Fruit fly (Drosophila melanogaster) whole organism, embryonic: Measurements from ENCODE around the gene Sclp.

Source experiments
- Antp ChIP-seq: fragments of 200-800 bp; sonication (Bioruptor generic); optimal IDR thresholded peaks from 3 replicates; lab custom pipeline; 2016; ENCODE audit warnings: missing biosample characterization, missing genetic modification characterization
- Asciz ChIP-seq: fragments of 200-800 bp; sonication (Bioruptor generic); optimal IDR thresholded peaks from 2 replicates; lab custom pipeline; 2017; ENCODE audit warnings: missing biosample characterization, mild to moderate bottlenecking, missing genetic modification characterization, missing genetic modification reagents
- Bgb ChIP-seq: fragments of 200-800 bp; sonication (Bioruptor generic); IDR thresholded peaks from 2 replicates; pipeline ENCODE4 v1.3.6; 2022; ENCODE audit warnings: missing biosample characterization, missing genetic modification characterization; ENCODE audit not compliant: partially characterized antibody
- CG10321 ChIP-seq: fragments of 200-800 bp; sonication (Bioruptor generic); IDR thresholded peaks from 2 replicates; pipeline ENCODE4 v1.3.6; 2022; ENCODE audit warnings: missing biosample characterization, missing genetic modification characterization
- CG10543 ChIP-seq: fragments of 200-800 bp; sonication (Bioruptor generic); optimal IDR thresholded peaks from 3 replicates; lab custom pipeline; 2017; ENCODE audit warnings: missing biosample characterization, mild to moderate bottlenecking, missing genetic modification characterization, moderate library complexity
- CG11695 ChIP-seq: fragments of 200-800 bp; sonication (Bioruptor generic); IDR thresholded peaks from 3 replicates; pipeline ENCODE4 v1.3.6; 2022; ENCODE audit warnings: missing biosample characterization, missing genetic modification characterization
- CG12769 ChIP-seq: fragments of 200-800 bp; sonication (Bioruptor generic); optimal IDR thresholded peaks from 2 replicates; lab custom pipeline; 2019; ENCODE audit warnings: missing biosample characterization, mild to moderate bottlenecking, missing genetic modification characterization, moderate library complexity
- CG13296 ChIP-seq: fragments of 200-800 bp; sonication (Bioruptor generic); optimal IDR thresholded peaks from 3 replicates; lab custom pipeline; 2018; ENCODE audit warnings: missing biosample characterization, mild to moderate bottlenecking, missing genetic modification characterization
- CG14965 ChIP-seq: fragments of 200-800 bp; sonication (Bioruptor generic); optimal IDR thresholded peaks from 2 replicates; lab custom pipeline; 2016; ENCODE audit warnings: missing biosample characterization, missing genetic modification characterization, borderline replicate concordance
- CG17612 ChIP-seq: fragments of 200-800 bp; sonication (Bioruptor generic); IDR thresholded peaks from 2 replicates; pipeline ENCODE4 v1.3.6; 2022; ENCODE audit warnings: missing biosample characterization, missing genetic modification characterization
- CG32772 ChIP-seq: fragments of 200-800 bp; sonication (Bioruptor generic); IDR thresholded peaks from 2 replicates; pipeline ENCODE4 v1.3.6; 2022; ENCODE audit warnings: missing biosample characterization, missing genetic modification characterization
- CG5180 ChIP-seq: fragments of 200-800 bp; sonication (Bioruptor generic); optimal IDR thresholded peaks from 3 replicates; lab custom pipeline; 2017; ENCODE audit warnings: missing biosample characterization, missing genetic modification characterization, mild to moderate bottlenecking, moderate library complexity, missing genetic modification reagents
- CG6854 ChIP-seq: fragments of 200-800 bp; sonication (Bioruptor generic); optimal IDR thresholded peaks from 3 replicates; lab custom pipeline; 2017; ENCODE audit warnings: missing biosample characterization, mild to moderate bottlenecking, missing genetic modification characterization
- CG7745 ChIP-seq: fragments of 200-800 bp; sonication (Bioruptor generic); optimal IDR thresholded peaks from 2 replicates; lab custom pipeline; 2018; ENCODE audit warnings: missing biosample characterization, mild to moderate bottlenecking, missing genetic modification characterization, moderate library complexity
- CG8290 ChIP-seq, 3 experiments: fragments of 200-800 bp; sonication (Bioruptor generic); optimal IDR thresholded peaks; 2 replicates each; lab custom pipeline; 2016 to 2019; ENCODE audit warnings: missing biosample characterization in 3 of 3, missing genetic modification characterization in 3 of 3, mild to moderate bottlenecking in 2 of 3, moderate library complexity in 1 of 3
- CG8359 ChIP-seq: fragments of 200-800 bp; sonication (Bioruptor generic); optimal IDR thresholded peaks from 2 replicates; lab custom pipeline; 2017; ENCODE audit warnings: missing biosample characterization, mild to moderate bottlenecking, missing genetic modification characterization, borderline replicate concordance
- CG8478 ChIP-seq: fragments of >200 bp; optimal IDR thresholded peaks from 2 replicates; lab custom pipeline; 2018
- D19B ChIP-seq: fragments of 200-800 bp; sonication (Bioruptor generic); optimal IDR thresholded peaks from 2 replicates; lab custom pipeline; 2017; ENCODE audit warnings: missing biosample characterization, mild to moderate bottlenecking, missing genetic modification characterization
- Elba2 ChIP-seq: fragments of 200-800 bp; sonication (Bioruptor generic); optimal IDR thresholded peaks from 3 replicates; lab custom pipeline; 2016; ENCODE audit warnings: missing biosample characterization, missing genetic modification characterization
- HLH3B ChIP-seq: fragments of 200-800 bp; sonication (Bioruptor generic); IDR thresholded peaks from 2 replicates; pipeline ENCODE4 v1.3.6; 2022; ENCODE audit warnings: missing biosample characterization, missing genetic modification characterization
- HLH4C ChIP-seq: fragments of 200-800 bp; sonication (Bioruptor generic); IDR thresholded peaks from 3 replicates; pipeline ENCODE4 v1.3.6; 2022; ENCODE audit warnings: missing biosample characterization, missing genetic modification characterization; ENCODE audit not compliant: partially characterized antibody
- Hr39 ChIP-seq: fragments of >200 bp; optimal IDR thresholded peaks from 2 replicates; lab custom pipeline; 2017
- Jarid2 ChIP-seq: fragments of 200-800 bp; sonication (Bioruptor generic); optimal IDR thresholded peaks from 3 replicates; lab custom pipeline; 2017; ENCODE audit warnings: mild to moderate bottlenecking, missing biosample characterization, missing genetic modification reagents, missing genetic modification characterization
- MESR4 ChIP-seq: fragments of 200-800 bp; sonication (Bioruptor generic); optimal IDR thresholded peaks from 2 replicates; lab custom pipeline; 2018; ENCODE audit warnings: missing biosample characterization, mild to moderate bottlenecking, missing genetic modification characterization, moderate library complexity
- Med ChIP-seq: fragments of 200-800 bp; sonication (Bioruptor generic); peaks from one replicate; lab custom pipeline; 2016; ENCODE audit warnings: missing biosample characterization, missing genetic modification characterization, mild to moderate bottlenecking, inconsistent platforms, moderate library complexity
- Trl ChIP-seq, 3 experiments: fragments of >200 bp in 2 of 3; fragments of 200-800 bp in 1 of 3; sonication (Bioruptor generic) in 1 of 3; optimal IDR thresholded peaks; 2 replicates in 1 of 3; 3 replicates in 2 of 3; lab custom pipeline; 2016 to 2017; ENCODE audit warnings: missing biosample characterization in 1 of 3, missing genetic modification characterization in 1 of 3
- ara ChIP-seq: fragments of 200-800 bp; sonication (Bioruptor generic); IDR thresholded peaks from 2 replicates; pipeline ENCODE4 v1.3.6; 2022; ENCODE audit warnings: missing biosample characterization, missing genetic modification characterization
- chinmo ChIP-seq: fragments of 200-800 bp; sonication (Bioruptor generic); IDR thresholded peaks from 4 replicates; pipeline ENCODE4 v1.3.6; 2022; ENCODE audit warnings: missing biosample characterization, missing genetic modification characterization; ENCODE audit not compliant: partially characterized antibody
- crc ChIP-seq: fragments of 200-800 bp; sonication (Bioruptor generic); optimal IDR thresholded peaks from 2 replicates; lab custom pipeline; 2016; ENCODE audit warnings: missing biosample characterization, missing genetic modification characterization
- dimm ChIP-seq: fragments of 200-800 bp; sonication (Bioruptor generic); IDR thresholded peaks from 2 replicates; pipeline ENCODE4 v1.3.6; 2022; ENCODE audit warnings: missing biosample characterization, missing genetic modification characterization
- ems ChIP-seq: fragments of 200-800 bp; sonication (Bioruptor generic); optimal IDR thresholded peaks from 3 replicates; lab custom pipeline; 2016; ENCODE audit warnings: missing biosample characterization, missing genetic modification characterization
- hkb ChIP-seq, 2 experiments: fragments of 200-800 bp in 1 of 2; fragments of >200 bp in 1 of 2; sonication (Bioruptor generic) in 1 of 2; IDR thresholded peaks in 1 of 2; optimal IDR thresholded peaks in 1 of 2; 2 replicates each; pipeline versions ENCODE4 v1.3.6 to Lab custom; 2017 to 2022; ENCODE audit warnings: missing biosample characterization in 1 of 2, missing genetic modification characterization in 1 of 2
- klu ChIP-seq: fragments of 200-800 bp; sonication (Bioruptor generic); IDR thresholded peaks from 2 replicates; pipeline ENCODE4 v1.3.6; 2022; ENCODE audit warnings: missing biosample characterization, missing genetic modification characterization
- nom ChIP-seq: fragments of 200-800 bp; sonication (Bioruptor generic); optimal IDR thresholded peaks from 2 replicates; lab custom pipeline; 2017; ENCODE audit warnings: missing biosample characterization, missing genetic modification characterization, mild to moderate bottlenecking, moderate library complexity, missing genetic modification reagents
- onecut ChIP-seq: fragments of 200-800 bp; sonication (Bioruptor generic); IDR thresholded peaks from 2 replicates; pipeline ENCODE4 v1.3.6; 2022; ENCODE audit warnings: missing biosample characterization, missing genetic modification characterization
- peb ChIP-seq: fragments of 200-800 bp; sonication (Bioruptor generic); IDR thresholded peaks from 2 replicates; pipeline ENCODE4 v1.3.6; 2022; ENCODE audit warnings: missing biosample characterization, missing genetic modification characterization
- row ChIP-seq: fragments of 200-800 bp; sonication (Bioruptor generic); IDR thresholded peaks from 3 replicates; pipeline ENCODE4 v1.3.6; 2022; ENCODE audit warnings: missing biosample characterization, missing genetic modification characterization
- sens ChIP-seq: fragments of 200-800 bp; sonication (Bioruptor generic); peaks from one replicate; lab custom pipeline; 2016; ENCODE audit warnings: missing biosample characterization, missing genetic modification characterization
- slou ChIP-seq: fragments of 200-800 bp; sonication (Bioruptor generic); optimal IDR thresholded peaks from 3 replicates; lab custom pipeline; 2016; ENCODE audit warnings: missing biosample characterization, missing genetic modification characterization
- sob ChIP-seq: fragments of 200-800 bp; sonication (Bioruptor generic); IDR thresholded peaks from 2 replicates; pipeline ENCODE4 v1.3.6; 2022; ENCODE audit warnings: missing biosample characterization, missing genetic modification characterization
- stc ChIP-seq: fragments of 200-800 bp; sonication (Bioruptor generic); IDR thresholded peaks from 2 replicates; pipeline ENCODE4 v1.3.6; 2022; ENCODE audit warnings: missing biosample characterization, missing genetic modification characterization
- ttk ChIP-seq: fragments of 200-800 bp; sonication (Bioruptor generic); IDR thresholded peaks from 2 replicates; pipeline ENCODE4 v2.1.2; 2022; ENCODE audit warnings: missing biosample characterization, missing genetic modification characterization
- twi ChIP-seq: fragments of 200-800 bp; optimal IDR thresholded peaks from 2 replicates; lab custom pipeline; 2019; ENCODE audit warnings: missing biosample characterization, mild to moderate bottlenecking, missing genetic modification characterization, moderate library complexity
- vvl ChIP-seq: fragments of 200-800 bp; sonication (Bioruptor generic); IDR thresholded peaks from 2 replicates; pipeline ENCODE4 v1.3.6; 2022; ENCODE audit warnings: missing biosample characterization, missing genetic modification characterization
- z ChIP-seq: fragments of 200-800 bp; sonication (Bioruptor generic); IDR thresholded peaks from 3 replicates; pipeline ENCODE4 v1.3.6; 2022; ENCODE audit warnings: missing biosample characterization, missing genetic modification characterization
- zen2 ChIP-seq: fragments of 200-800 bp; sonication (Bioruptor generic); IDR thresholded peaks from 3 replicates; pipeline ENCODE4 v1.3.6; 2022; ENCODE audit warnings: missing biosample characterization, missing genetic modification characterization; ENCODE audit not compliant: partially characterized antibody

Gene Sclp

DNA sequence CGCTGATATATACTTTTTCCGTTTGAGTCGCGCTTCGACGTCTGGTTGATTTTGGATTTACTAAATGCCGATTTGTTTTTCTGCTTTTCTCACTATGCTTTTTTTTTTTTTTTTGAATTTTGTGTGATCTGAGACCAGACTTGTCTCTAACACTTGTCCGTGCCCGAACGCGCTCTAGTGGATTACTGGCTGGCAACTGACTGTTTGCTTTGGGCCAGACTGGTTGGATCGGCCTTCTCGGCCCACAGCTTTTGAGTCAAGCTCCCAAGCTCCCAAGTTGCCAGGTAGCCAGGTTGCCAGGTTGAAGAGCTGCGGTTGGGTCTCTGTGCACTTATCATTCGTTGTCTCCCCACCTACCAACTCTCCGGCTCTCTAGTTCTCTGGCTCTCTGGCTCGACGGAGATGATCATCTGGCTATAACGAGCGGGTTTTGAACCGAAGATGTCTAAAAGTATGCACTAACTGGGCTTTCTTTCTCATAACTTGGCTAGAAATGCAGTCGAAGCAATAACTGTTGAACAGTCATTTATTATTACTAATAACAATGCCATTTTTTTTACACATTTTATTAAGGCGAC, 7.3 kb downstream of the Sclp start, which contains the start of gene pot (continued):
- TF ChIP-seq Elba2 (GFP tag; lab: Kevin White, UChicago), result no peak
- TF ChIP-seq CG10543 (GFP tag; lab: Kevin White, UChicago), result peak; percentile 8
- no peak for TF ChIP-seq CG32772 (GFP tag; lab: Robert Waterston, UW)
- peak; percentile 71; the same call in 2 of the 4 replicates for TF ChIP-seq chinmo (GFP tag; lab: Robert Waterston, UW)
- TF ChIP-seq Antp (GFP tag; lab: Kevin White, UChicago), result no peak
- TF ChIP-seq sens, result peak; percentile 41
- TF ChIP-seq CG13296 (GFP tag; lab: Kevin White, UChicago), result no peak
- TF ChIP-seq peb (GFP tag; lab: Robert Waterston, UW), result no peak
- TF ChIP-seq hkb (optimal IDR thresholded peaks at IDR 0.05; lab: Kevin White, UChicago), result no peak
- TF ChIP-seq hkb (GFP tag; IDR thresholded peaks at IDR 0.05; lab: Robert Waterston, UW), result 0 out of 2 replicates have a peak, but pooled peaks have one; percentile 21
- TF ChIP-seq Hr39 (lab: Kevin White, UChicago), result no peak
- TF ChIP-seq z (GFP tag; lab: Robert Waterston, UW), result 0 out of 3 replicates have a peak, but pooled peaks have one; percentile 18
- peak; percentile 22; the same call in 1 of the 3 replicates for TF ChIP-seq row
- no peak for TF ChIP-seq Asciz (GFP tag; lab: Kevin White, UChicago)
- no peak for TF ChIP-seq ara
- TF ChIP-seq ems (GFP tag; lab: Kevin White, UChicago), result no peak
- peak; percentile 46 for TF ChIP-seq CG12769 (tag; lab: Kevin White, UChicago)
- peak; percentile 34; the same call in 1 of the 2 replicates for TF ChIP-seq vvl
- no peak for TF ChIP-seq dimm (GFP tag; lab: Robert Waterston, UW)
- TF ChIP-seq sob (GFP tag; lab: Robert Waterston, UW), result no peak
- no peak for TF ChIP-seq D19B (GFP tag; lab: Kevin White, UChicago)
- TF ChIP-seq onecut (GFP tag; lab: Robert Waterston, UW), result no peak
- no peak for TF ChIP-seq ttk (GFP tag; lab: Robert Waterston, UW)
- TF ChIP-seq zen2 (GFP tag; lab: Robert Waterston, UW), result no peak
- TF ChIP-seq CG14965 (GFP tag; lab: Kevin White, UChicago), result no peak
- no peak for TF ChIP-seq klu (GFP tag; lab: Robert Waterston, UW)
- TF ChIP-seq stc (GFP tag; lab: Robert Waterston, UW), result no peak
- TF ChIP-seq twi (tag; lab: Kevin White, UChicago), result no peak
- no peak for TF ChIP-seq CG11695 (GFP tag; lab: Robert Waterston, UW)
- peak; percentile 84 for TF ChIP-seq CG5180 (GFP tag; lab: Kevin White, UChicago)
- no peak for TF ChIP-seq CG8478 (lab: Kevin White, UChicago)
- no peak for TF ChIP-seq CG6854 (GFP tag; lab: Kevin White, UChicago)
- peak; percentile 56 to 59 for TF ChIP-seq Trl (optimal IDR thresholded peaks at IDR 0.05; lab: Kevin White, UChicago)
- no peak for TF ChIP-seq Trl (GFP tag; optimal IDR thresholded peaks at IDR 0.05; lab: Kevin White, UChicago)
- no peak for TF ChIP-seq CG8290 (GFP tag; optimal IDR thresholded peaks at IDR 0.05; lab: Kevin White, UChicago)
- peak in 1 of 2 experiments; percentile 47 for TF ChIP-seq CG8290 (tag; optimal IDR thresholded peaks at IDR 0.05; lab: Kevin White, UChicago)
- peak; percentile 55 for TF ChIP-seq Med (GFP tag; lab: Kevin White, UChicago)
- peak; percentile 39 for TF ChIP-seq Jarid2
- TF ChIP-seq CG7745 (tag; lab: Kevin White, UChicago), result no peak
- no peak for TF ChIP-seq HLH3B (GFP tag; lab: Robert Waterston, UW)
- no peak for TF ChIP-seq slou (GFP tag; lab: Kevin White, UChicago)
- TF ChIP-seq crc (GFP tag; lab: Kevin White, UChicago), result no peak
- no peak for TF ChIP-seq CG8359
- TF ChIP-seq CG17612, result peak; percentile 84
- TF ChIP-seq MESR4, result no peak
- no peak for TF ChIP-seq HLH4C (GFP tag; lab: Robert Waterston, UW)
- TF ChIP-seq nom, result peak; percentile 7
- no peak for TF ChIP-seq CG10321 (GFP tag; lab: Robert Waterston, UW)
- TF ChIP-seq Bgb (GFP tag; lab: Robert Waterston, UW), result 0 out of 2 replicates have a peak, but pooled peaks have one; percentile 14
